Worm (Caenorhabditis elegans): ENCODE measurements around the gene Y51A2B.4.

Gene Y51A2B.4

ce11 chrV:18412351-18412750, 23.4 kb upstream of the Y51A2B.4 start (continued):
- TF ChIP-seq ZK185.1 (tag; optimal IDR thresholded peaks at IDR 0.05; ENCODE audit: poor library complexity, severe bottlenecking) (no peak), madf-10 (tag; optimal IDR thresholded peaks at IDR 0.05) (peak; percentile 9), akir-1 (GFP tag; optimal IDR thresholded peaks at IDR 0.05) (no peak), Y95B8A.8 (GFP tag; IDR thresholded peaks at IDR 0.05) (no peak), F10E7.11 (tag; optimal IDR thresholded peaks at IDR 0.05) (no peak), K12H6.12 (tag; optimal IDR thresholded peaks at IDR 0.05) (no peak), madf-3 (GFP tag; IDR thresholded peaks at IDR 0.05) (no peak), die-1 (tag; optimal IDR thresholded peaks at IDR 0.05) (peak; percentile 67), sptf-2 (GFP tag; optimal IDR thresholded peaks at IDR 0.05) (no peak), tbx-9 (tag; optimal IDR thresholded peaks at IDR 0.05; ENCODE audit: borderline replicate concordance) (no peak), ceh-27 (GFP tag; optimal IDR thresholded peaks at IDR 0.05) (no peak), F57C9.4 (tag; optimal IDR thresholded peaks at IDR 0.05) (no peak), ztf-3 (GFP tag; optimal IDR thresholded peaks at IDR 0.05) (no peak), lin-26 (GFP tag; IDR thresholded peaks at IDR 0.05) (peak; percentile 79), let-526 (GFP tag; IDR thresholded peaks at IDR 0.05) (no peak), ceh-79 (tag; optimal IDR thresholded peaks at IDR 0.05) (no peak), efl-1 (GFP tag; optimal IDR thresholded peaks at IDR 0.05) (no peak), repo-1 (tag; optimal IDR thresholded peaks at IDR 0.05) (no peak), lir-1 (GFP tag; conservative IDR thresholded peaks at IDR 0.05) (no peak), sea-2 (GFP tag; IDR thresholded peaks at IDR 0.05) (no peak), zfh-2 (GFP tag; conservative IDR thresholded peaks at IDR 0.05) (no peak), tlf-1 (GFP tag; optimal IDR thresholded peaks at IDR 0.05) (no peak), ztf-6 (GFP tag; IDR thresholded peaks at IDR 0.05) (no peak), rcor-1 (GFP tag; IDR thresholded peaks at IDR 0.05) (peak; percentile 28; the same call in 1 of the 2 replicates), hlh-12 (tag; optimal IDR thresholded peaks at IDR 0.05) (peak; percentile 11), xnd-1 (tag; optimal IDR thresholded peaks at IDR 0.05) (no peak), snpc-4 (GFP tag; optimal IDR thresholded peaks at IDR 0.05) (peak; percentile 60), snpc-4 (tag; optimal IDR thresholded peaks at IDR 0.05) (peak in 2 of 4 experiments; percentile 18 to 74), attf-6 (GFP tag; IDR thresholded peaks at IDR 0.05) (no peak), nhr-80 (tag; optimal IDR thresholded peaks at IDR 0.05) (peak; percentile 2), F52B5.7 (tag; optimal IDR thresholded peaks at IDR 0.05) (no peak), ztf-25 (GFP tag; IDR thresholded peaks at IDR 0.05) (peak; percentile 81; the same call in 1 of the 2 replicates), ama-1 (optimal IDR thresholded peaks at IDR 0.05) (no peak), ama-1 (GFP tag; optimal IDR thresholded peaks at IDR 0.05) (peak in 1 of 2 experiments; percentile 31), C06A6.2 (GFP tag; conservative IDR thresholded peaks at IDR 0.05) (no peak), B0261.1 (tag; optimal IDR thresholded peaks at IDR 0.05) (peak; percentile 85), F39B2.1 (GFP tag; IDR thresholded peaks at IDR 0.05) (no peak), mes-4 (tag; optimal IDR thresholded peaks at IDR 0.05) (no peak), tbp1 (GFP tag; optimal IDR thresholded peaks at IDR 0.05) (peak; percentile 92), pha-4 (tag; optimal IDR thresholded peaks at IDR 0.05) (no peak), Y67H2A.10 (GFP tag; conservative IDR thresholded peaks at IDR 0.05) (no peak), snpc-1.3 (tag; optimal IDR thresholded peaks at IDR 0.05; ENCODE audit: insufficient read depth) (peak; percentile 79), Y56A3A.18 (GFP tag; IDR thresholded peaks at IDR 0.05) (peak; percentile 77; the same call in 1 of the 2 replicates), bed-1 (GFP tag; IDR thresholded peaks at IDR 0.05) (no peak), mel-28 (tag; optimal IDR thresholded peaks at IDR 0.05; ENCODE audit: borderline replicate concordance) (no peak), ztf-22 (GFP tag; optimal IDR thresholded peaks at IDR 0.05) (no peak), unc-130 (GFP tag; optimal IDR thresholded peaks at IDR 0.05) (peak; percentile 16), dox-1 (GFP tag; IDR thresholded peaks at IDR 0.05) (peak; percentile 51; the same call in 1 of the 2 replicates), Y53F4B.3 (GFP tag; IDR thresholded peaks at IDR 0.05) (no peak; the same call in 1 of the 2 replicates), bed-2 (GFP tag; IDR thresholded peaks at IDR 0.05) (no peak)
